Fruit fly (Drosophila melanogaster) whole organism, embryonic: ENCODE results near the gene AstA.

Source experiments
- Abd-B ChIP-seq: fragments of 200-800 bp; sonication (Bioruptor generic); optimal IDR thresholded peaks from 2 replicates; lab custom pipeline; 2018; ENCODE audit warnings: missing biosample characterization, mild to moderate bottlenecking, missing genetic modification characterization, moderate library complexity
- CG12299 ChIP-seq: fragments of 200-800 bp; sonication (Bioruptor generic); optimal IDR thresholded peaks from 2 replicates; lab custom pipeline; 2018; ENCODE audit warnings: missing biosample characterization, mild to moderate bottlenecking, missing genetic modification characterization
- CG12391 ChIP-seq: fragments of 200-800 bp; sonication (Bioruptor generic); optimal IDR thresholded peaks from 3 replicates; lab custom pipeline; 2018; ENCODE audit warnings: missing biosample characterization, mild to moderate bottlenecking, missing genetic modification characterization, moderate library complexity
- CG15514 ChIP-seq: fragments of 200-800 bp; sonication (Bioruptor generic); optimal IDR thresholded peaks from 3 replicates; lab custom pipeline; 2017; ENCODE audit warnings: missing biosample characterization, missing genetic modification characterization, mild to moderate bottlenecking, moderate library complexity, missing genetic modification reagents
- CG17568 ChIP-seq: fragments of 200-800 bp; sonication (Bioruptor generic); optimal IDR thresholded peaks from 2 replicates; lab custom pipeline; 2018; ENCODE audit warnings: missing biosample characterization, mild to moderate bottlenecking, missing genetic modification characterization, moderate library complexity
- CG17612 ChIP-seq: fragments of 200-800 bp; sonication (Bioruptor generic); IDR thresholded peaks from 2 replicates; pipeline ENCODE4 v1.3.6; 2022; ENCODE audit warnings: missing biosample characterization, missing genetic modification characterization
- CG2116 ChIP-seq: fragments of 200-800 bp; sonication (Bioruptor generic); optimal IDR thresholded peaks from 3 replicates; lab custom pipeline; 2018; ENCODE audit warnings: missing biosample characterization, mild to moderate bottlenecking, missing genetic modification characterization
- CG31441 ChIP-seq: fragments of 200-800 bp; sonication (Bioruptor generic); IDR thresholded peaks from 2 replicates; pipeline ENCODE4 v1.3.6; 2022; ENCODE audit warnings: missing biosample characterization, missing genetic modification characterization
- CG3163 ChIP-seq: fragments of 200-800 bp; sonication (Bioruptor generic); optimal IDR thresholded peaks from 3 replicates; lab custom pipeline; 2016; ENCODE audit warnings: missing biosample characterization, missing genetic modification characterization
- CG33213 ChIP-seq: fragments of 200-800 bp; sonication (Bioruptor generic); optimal IDR thresholded peaks from 3 replicates; lab custom pipeline; 2016; ENCODE audit warnings: missing biosample characterization, missing genetic modification characterization
- CG3726 ChIP-seq: fragments of 200-800 bp; sonication (Bioruptor generic); IDR thresholded peaks from 3 replicates; pipeline ENCODE4, ENCODE4 v1.3.6; 2022; ENCODE audit warnings: missing biosample characterization, missing genetic modification characterization
- CG3847 ChIP-seq: fragments of 200-800 bp; sonication (Bioruptor generic); IDR thresholded peaks from 2 replicates; pipeline ENCODE4 v1.3.6; 2022; ENCODE audit warnings: missing biosample characterization, missing genetic modification characterization
- CG6254 ChIP-seq: fragments of 200-800 bp; sonication (Bioruptor generic); optimal IDR thresholded peaks from 3 replicates; lab custom pipeline; 2017; ENCODE audit warnings: mild to moderate bottlenecking, missing biosample characterization, missing genetic modification reagents, missing genetic modification characterization
- CG8478 ChIP-seq: fragments of >200 bp; optimal IDR thresholded peaks from 2 replicates; lab custom pipeline; 2018
- CG8924 ChIP-seq: fragments of 200-800 bp; optimal IDR thresholded peaks from 3 replicates; lab custom pipeline; 2019; ENCODE audit warnings: missing biosample characterization, mild to moderate bottlenecking, missing genetic modification characterization, moderate library complexity
- CG9932 ChIP-seq: fragments of 200-800 bp; sonication (Bioruptor generic); IDR thresholded peaks from 2 replicates; pipeline ENCODE4 v1.3.6; 2022; ENCODE audit warnings: missing biosample characterization, missing genetic modification characterization
- Dad ChIP-seq: fragments of 200-800 bp; sonication (Bioruptor generic); optimal IDR thresholded peaks from 3 replicates; lab custom pipeline; 2016; ENCODE audit warnings: missing biosample characterization, missing genetic modification characterization
- Dbx ChIP-seq: fragments of 200-800 bp; sonication (Bioruptor generic); IDR thresholded peaks from 3 replicates; pipeline ENCODE4 v1.3.6; 2022; ENCODE audit warnings: missing biosample characterization, missing genetic modification characterization
- Ets65A ChIP-seq: fragments of 200-800 bp; sonication (Bioruptor generic); peaks from one replicate; lab custom pipeline; 2016; ENCODE audit warnings: missing biosample characterization, missing genetic modification characterization
- Fer2 ChIP-seq: fragments of 200-800 bp; sonication (Bioruptor generic); optimal IDR thresholded peaks from 2 replicates; lab custom pipeline; 2018; ENCODE audit warnings: missing biosample characterization, mild to moderate bottlenecking, missing genetic modification characterization, moderate library complexity
- Hsf ChIP-seq: fragments of 200-800 bp; sonication (Bioruptor generic); optimal IDR thresholded peaks from 3 replicates; lab custom pipeline; 2016; ENCODE audit warnings: missing biosample characterization, missing genetic modification characterization
- Lim3 ChIP-seq: fragments of 200-800 bp; sonication (Bioruptor generic); IDR thresholded peaks from 2 replicates; pipeline ENCODE4 v1.3.6; 2022; ENCODE audit warnings: missing biosample characterization, missing genetic modification characterization
- MESR4 ChIP-seq: fragments of 200-800 bp; sonication (Bioruptor generic); optimal IDR thresholded peaks from 2 replicates; lab custom pipeline; 2018; ENCODE audit warnings: missing biosample characterization, mild to moderate bottlenecking, missing genetic modification characterization, moderate library complexity
- NFAT ChIP-seq: fragments of 200-800 bp; sonication (Bioruptor generic); IDR thresholded peaks from 2 replicates; pipeline ENCODE4 v1.3.6; 2022; ENCODE audit warnings: missing biosample characterization, missing genetic modification characterization
- Pdp1 ChIP-seq, 2 experiments: fragments of 200-800 bp; sonication (Bioruptor generic); optimal IDR thresholded peaks; 3 replicates each; lab custom pipeline; 2016; ENCODE audit warnings: missing biosample characterization in 2 of 2, missing genetic modification characterization in 2 of 2, mild to moderate bottlenecking in 1 of 2, moderate library complexity in 1 of 2
- Sox102F ChIP-seq: fragments of 200-800 bp; sonication (Bioruptor generic); optimal IDR thresholded peaks from 2 replicates; lab custom pipeline; 2018; ENCODE audit warnings: missing biosample characterization, mild to moderate bottlenecking, missing genetic modification characterization, moderate library complexity
- Vsx1 ChIP-seq: fragments of 200-800 bp; sonication (Bioruptor generic); optimal IDR thresholded peaks from 2 replicates; lab custom pipeline; 2017; ENCODE audit warnings: missing biosample characterization, mild to moderate bottlenecking, missing genetic modification characterization, missing genetic modification reagents
- al ChIP-seq: fragments of 200-800 bp; sonication (Bioruptor generic); IDR thresholded peaks from 2 replicates; pipeline ENCODE4 v1.3.6; 2022; ENCODE audit warnings: missing biosample characterization, missing genetic modification characterization
- danr ChIP-seq: fragments of 200-800 bp; sonication (Bioruptor generic); IDR thresholded peaks from 2 replicates; pipeline ENCODE4 v1.3.6; 2022; ENCODE audit warnings: missing biosample characterization, missing genetic modification characterization
- en ChIP-seq: fragments of 200-800 bp; sonication (Bioruptor generic); optimal IDR thresholded peaks from 2 replicates; lab custom pipeline; 2016; ENCODE audit warnings: missing biosample characterization, missing genetic modification characterization
- fd96Cb ChIP-seq: fragments of 200-800 bp; sonication (Bioruptor generic); optimal IDR thresholded peaks from 2 replicates; lab custom pipeline; 2018; ENCODE audit warnings: missing biosample characterization, mild to moderate bottlenecking, missing genetic modification characterization, moderate library complexity
- her ChIP-seq: fragments of 200-800 bp; sonication (Bioruptor generic); optimal IDR thresholded peaks from 2 replicates; lab custom pipeline; 2016; ENCODE audit warnings: missing biosample characterization, missing genetic modification characterization
- jing ChIP-seq: fragments of 200-800 bp; sonication (Bioruptor generic); optimal IDR thresholded peaks from 2 replicates; lab custom pipeline; 2018; ENCODE audit warnings: missing biosample characterization, mild to moderate bottlenecking, missing genetic modification characterization
- lab ChIP-seq: fragments of 200-800 bp; sonication (Bioruptor generic); optimal IDR thresholded peaks from 3 replicates; lab custom pipeline; 2017; ENCODE audit warnings: missing biosample characterization, missing genetic modification characterization, mild to moderate bottlenecking, moderate library complexity, missing genetic modification reagents
- nmo ChIP-seq: fragments of 200-800 bp; sonication (Bioruptor generic); optimal IDR thresholded peaks from 2 replicates; lab custom pipeline; 2018; ENCODE audit warnings: missing biosample characterization, mild to moderate bottlenecking, missing genetic modification characterization, moderate library complexity
- phol ChIP-seq: fragments of 200-800 bp; sonication (Bioruptor generic); optimal IDR thresholded peaks from 3 replicates; lab custom pipeline; 2018; ENCODE audit warnings: missing biosample characterization, mild to moderate bottlenecking, missing genetic modification characterization, moderate library complexity
- prd ChIP-seq, 3 experiments: fragments of >200 bp in 2 of 3; fragments of 200-800 bp in 1 of 3; sonication (Bioruptor generic) in 1 of 3; optimal IDR thresholded peaks in 2 of 3; IDR thresholded peaks in 1 of 3; 2 replicates in 2 of 3; 3 replicates in 1 of 3; pipeline versions ENCODE4 v1.3.6 to Lab custom; 2017 to 2022; ENCODE audit warnings: missing biosample characterization in 1 of 3, missing genetic modification characterization in 1 of 3
- run ChIP-seq: fragments of 200-800 bp; sonication (Bioruptor generic); optimal IDR thresholded peaks from 3 replicates; lab custom pipeline; 2018; ENCODE audit warnings: missing biosample characterization, mild to moderate bottlenecking, missing genetic modification characterization
- scrt ChIP-seq: fragments of 200-800 bp; sonication (Bioruptor generic); optimal IDR thresholded peaks from 2 replicates; lab custom pipeline; 2018; ENCODE audit warnings: missing biosample characterization, mild to moderate bottlenecking, missing genetic modification characterization, moderate library complexity
- sens ChIP-seq: fragments of 200-800 bp; sonication (Bioruptor generic); peaks from one replicate; lab custom pipeline; 2016; ENCODE audit warnings: missing biosample characterization, missing genetic modification characterization
- tap ChIP-seq: fragments of 200-800 bp; optimal IDR thresholded peaks from 3 replicates; lab custom pipeline; 2019; ENCODE audit warnings: missing biosample characterization, mild to moderate bottlenecking, missing genetic modification characterization, moderate library complexity
- tgo ChIP-seq: fragments of 200-800 bp; sonication (Bioruptor generic); IDR thresholded peaks from 3 replicates; pipeline ENCODE4 v1.3.6; 2022; ENCODE audit warnings: missing biosample characterization, missing genetic modification characterization
- toy ChIP-seq: fragments of 200-800 bp; sonication (Bioruptor generic); IDR thresholded peaks from 2 replicates; pipeline ENCODE4 v1.3.6; 2022; ENCODE audit warnings: missing biosample characterization, missing genetic modification characterization
- twi ChIP-seq: fragments of 200-800 bp; optimal IDR thresholded peaks from 2 replicates; lab custom pipeline; 2019; ENCODE audit warnings: missing biosample characterization, mild to moderate bottlenecking, missing genetic modification characterization, moderate library complexity
- vfl ChIP-seq: fragments of 200-800 bp; sonication (Bioruptor generic); optimal IDR thresholded peaks from 2 replicates; lab custom pipeline; 2016; ENCODE audit warnings: missing biosample characterization, missing genetic modification characterization
- vvl ChIP-seq: fragments of 200-800 bp; sonication (Bioruptor generic); IDR thresholded peaks from 2 replicates; pipeline ENCODE4 v1.3.6; 2022; ENCODE audit warnings: missing biosample characterization, missing genetic modification characterization
- wdn ChIP-seq: fragments of 200-800 bp; sonication (Bioruptor generic); IDR thresholded peaks from 2 replicates; pipeline ENCODE4 v1.3.6; 2022; ENCODE audit warnings: missing biosample characterization, missing genetic modification characterization
- zen ChIP-seq: fragments of 200-800 bp; sonication (Bioruptor generic); optimal IDR thresholded peaks from 3 replicates; lab custom pipeline; 2018; ENCODE audit warnings: missing biosample characterization, mild to moderate bottlenecking, missing genetic modification characterization, moderate library complexity
- zen2 ChIP-seq: fragments of 200-800 bp; sonication (Bioruptor generic); IDR thresholded peaks from 3 replicates; pipeline ENCODE4 v1.3.6; 2022; ENCODE audit warnings: missing biosample characterization, missing genetic modification characterization; ENCODE audit not compliant: partially characterized antibody

AstA gene

DNA sequence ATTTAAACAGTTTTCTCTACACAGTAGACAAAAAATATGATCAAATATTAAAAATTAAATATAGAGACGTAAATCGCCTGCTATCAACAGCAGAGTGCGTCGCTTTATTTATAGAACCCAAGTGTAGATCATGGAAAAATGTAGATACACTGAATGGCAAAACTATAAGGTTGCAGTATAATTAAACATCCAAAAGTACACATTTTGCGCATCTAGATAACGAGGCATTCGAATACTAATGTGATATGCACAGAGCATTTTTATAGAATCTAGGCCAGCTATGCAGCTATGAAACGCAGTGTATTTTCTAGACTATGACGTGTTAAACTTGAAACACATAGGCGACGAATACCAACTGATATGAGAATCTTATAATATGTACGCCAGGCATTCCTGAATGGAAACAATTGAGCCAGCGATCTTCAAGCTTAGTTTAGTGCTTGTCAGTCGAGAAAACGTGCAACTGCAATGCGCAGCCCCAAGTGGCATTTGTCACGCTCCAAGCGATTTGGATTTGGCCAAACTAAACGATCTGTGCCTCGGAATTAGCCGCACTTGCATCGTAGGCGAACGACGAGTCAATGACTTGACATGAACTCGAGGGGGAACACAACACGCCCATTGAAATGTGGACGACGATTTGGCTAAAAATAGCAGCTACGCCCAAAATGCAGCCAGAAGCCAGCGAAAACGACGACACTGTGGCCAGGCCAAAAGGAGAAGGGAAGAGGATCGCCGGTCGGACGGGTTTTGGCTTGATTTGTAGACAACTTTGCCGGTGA is 46.2 kb upstream of the AstA start (continued):
- peak; percentile 82 for TF ChIP-seq phol (tag; lab: Kevin White, UChicago)
- TF ChIP-seq Lim3 = peak; percentile 47; the same call in 1 of the 2 replicates
- peak; percentile 90 for TF ChIP-seq NFAT
- TF ChIP-seq run = peak; percentile 59
- TF ChIP-seq fd96Cb (tag; lab: Kevin White, UChicago) = peak; percentile 88
- TF ChIP-seq Vsx1 (GFP tag; lab: Kevin White, UChicago) = peak; percentile 66
- TF ChIP-seq en (GFP tag; lab: Kevin White, UChicago) = peak; percentile 63
- TF ChIP-seq Dbx (GFP tag; lab: Robert Waterston, UW) = peak; percentile 90
- peak; percentile 86 for TF ChIP-seq Dad (GFP tag; lab: Kevin White, UChicago)
- TF ChIP-seq tgo (GFP tag; lab: Robert Waterston, UW) = peak; percentile 83
- peak; percentile 86 for TF ChIP-seq CG8924 (tag; lab: Kevin White, UChicago)
- TF ChIP-seq Sox102F = peak; percentile 92
- TF ChIP-seq prd (optimal IDR thresholded peaks at IDR 0.05; lab: Kevin White, UChicago) = no peak
- peak; percentile 86 for TF ChIP-seq prd (GFP tag; IDR thresholded peaks at IDR 0.05; lab: Robert Waterston, UW)
- TF ChIP-seq CG17568 (GFP tag; lab: Kevin White, UChicago) = peak; percentile 85
- TF ChIP-seq Ets65A = peak; percentile 97
- peak; percentile 77 to 84 for TF ChIP-seq Pdp1 (GFP tag; optimal IDR thresholded peaks at IDR 0.05; lab: Kevin White, UChicago)
- TF ChIP-seq scrt (GFP tag; lab: Kevin White, UChicago) = peak; percentile 83
- TF ChIP-seq CG3847 (GFP tag; lab: Robert Waterston, UW) = peak; percentile 87
- TF ChIP-seq tap = peak; percentile 90
- peak; percentile 61 for TF ChIP-seq CG3163 (GFP tag; lab: Kevin White, UChicago)
- TF ChIP-seq Hsf = peak; percentile 88
- no peak for TF ChIP-seq Abd-B (GFP tag; lab: Kevin White, UChicago)
- TF ChIP-seq twi (tag; lab: Kevin White, UChicago) = peak; percentile 76
- peak; percentile 45 for TF ChIP-seq CG33213 (GFP tag; lab: Kevin White, UChicago)
- peak; percentile 88 for TF ChIP-seq nmo (GFP tag; lab: Kevin White, UChicago)
- TF ChIP-seq zen (tag; lab: Kevin White, UChicago) = peak; percentile 49
- peak; percentile 95 for TF ChIP-seq lab
- peak; percentile 79 for TF ChIP-seq her (GFP tag; lab: Kevin White, UChicago)
- TF ChIP-seq CG31441 (GFP tag; lab: Robert Waterston, UW) = peak; percentile 83
- peak; percentile 67; the same call in 1 of the 2 replicates for TF ChIP-seq toy
- peak; percentile 97 for TF ChIP-seq sens (GFP tag; lab: Kevin White, UChicago)
- TF ChIP-seq CG17612 (GFP tag; lab: Robert Waterston, UW) = peak; percentile 68; the same call in 1 of the 2 replicates
- TF ChIP-seq vvl (GFP tag; lab: Robert Waterston, UW) = peak; percentile 95
- TF ChIP-seq CG12299 (tag; lab: Kevin White, UChicago) = peak; percentile 73
- peak; percentile 85 for TF ChIP-seq CG12391
- peak; percentile 75 for TF ChIP-seq danr (GFP tag; lab: Robert Waterston, UW)
- TF ChIP-seq jing (GFP tag; lab: Kevin White, UChicago) = peak; percentile 76
- no peak for TF ChIP-seq CG8478 (lab: Kevin White, UChicago)
- TF ChIP-seq vfl (GFP tag; lab: Kevin White, UChicago) = peak; percentile 75
- TF ChIP-seq CG6254 = no peak
- TF ChIP-seq zen2 (GFP tag; lab: Robert Waterston, UW) = no peak
- TF ChIP-seq CG2116 = peak; percentile 38
- peak; percentile 44 for TF ChIP-seq MESR4 (GFP tag; lab: Kevin White, UChicago)
- peak; percentile 88 for TF ChIP-seq CG9932 (GFP tag; lab: Robert Waterston, UW)
- peak; percentile 81 for TF ChIP-seq wdn (GFP tag; lab: Robert Waterston, UW)
- TF ChIP-seq CG3726 (GFP tag; lab: Robert Waterston, UW) = peak; percentile 53; the same call in 1 of the 3 replicates
- TF ChIP-seq CG15514 (GFP tag; lab: Kevin White, UChicago) = peak; percentile 82
- peak; percentile 87 for TF ChIP-seq al (GFP tag; lab: Robert Waterston, UW)
- TF ChIP-seq Fer2 (tag; lab: Kevin White, UChicago) = peak; percentile 83
